Worm (Caenorhabditis elegans) whole organism, L4/young adult: Measurements from ENCODE around the gene srx-88.

Source experiments
- W03F9.2 ChIP-seq: fragments of 150-350 bp; optimal IDR thresholded peaks from 2 replicates; lab custom pipeline; 2014; ENCODE audit warnings: missing biosample characterization, missing genetic modification characterization
- dao-5 ChIP-seq: sonication (generic microtip); optimal IDR thresholded peaks from 2 replicates; lab custom pipeline; 2016; ENCODE audit warnings: missing genotype, missing genetic modification characterization, moderate library complexity, missing compliant biosample characterization
- him-1 ChIP-seq: sonication (generic microtip); optimal IDR thresholded peaks from 2 replicates; lab custom pipeline; 2016; ENCODE audit warnings: missing genotype, missing genetic modification reagents, missing genetic modification characterization, missing compliant biosample characterization

DNA sequence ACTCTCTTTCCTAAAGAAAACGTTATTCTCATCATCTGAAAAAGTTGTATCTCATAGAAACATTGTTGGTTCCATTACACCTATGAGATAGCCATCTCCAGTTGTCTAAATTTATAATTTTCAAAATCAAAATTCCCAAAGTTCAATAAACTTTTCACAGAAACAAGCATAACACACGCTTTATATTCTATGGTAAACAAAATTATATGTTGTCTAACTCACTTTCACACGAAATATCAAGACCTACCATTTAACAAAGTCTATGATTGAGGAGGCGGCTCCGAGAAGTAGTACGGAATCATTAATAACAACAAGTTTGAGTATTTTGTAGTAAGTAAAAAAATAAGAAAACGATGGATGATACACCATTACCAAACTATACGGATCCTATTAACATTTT, 15.5 kb downstream of the srx-88 start, which contains the start of gene srx-84:
- TF ChIP-seq him-1, result no peak
- no peak for TF ChIP-seq W03F9.2
- no peak for TF ChIP-seq dao-5 (tag; lab: Kevin White, UChicago)
